Fruit fly (Drosophila melanogaster) whole organism: ENCODE data around the gene RPA2.

ENCODE experiments used
- CG8478 ChIP-seq: fragments of >200 bp; optimal IDR thresholded peaks from 2 replicates; lab custom pipeline; 2018; ENCODE audit warnings: inconsistent platforms
- Dll ChIP-seq: fragments of >200 bp; optimal IDR thresholded peaks from 2 replicates; lab custom pipeline; 2017
- EcR ChIP-seq, 2 experiments: fragments of >200 bp; optimal IDR thresholded peaks; 2 replicates each; lab custom pipeline; 2017; ENCODE audit warnings: missing biosample characterization in 2 of 2, missing genetic modification characterization in 2 of 2, missing genetic modification reagents in 2 of 2
- pan ChIP-seq: fragments of >200 bp; optimal IDR thresholded peaks from 2 replicates; lab custom pipeline; 2017
- psq ChIP-seq: fragments of >200 bp; optimal IDR thresholded peaks from 2 replicates; lab custom pipeline; 2017
- usp ChIP-seq: fragments of >200 bp; optimal IDR thresholded peaks from 2 replicates; lab custom pipeline; 2017; ENCODE audit warnings: missing biosample characterization, missing genetic modification characterization, mixed read lengths

The RPA2 gene

DNA sequence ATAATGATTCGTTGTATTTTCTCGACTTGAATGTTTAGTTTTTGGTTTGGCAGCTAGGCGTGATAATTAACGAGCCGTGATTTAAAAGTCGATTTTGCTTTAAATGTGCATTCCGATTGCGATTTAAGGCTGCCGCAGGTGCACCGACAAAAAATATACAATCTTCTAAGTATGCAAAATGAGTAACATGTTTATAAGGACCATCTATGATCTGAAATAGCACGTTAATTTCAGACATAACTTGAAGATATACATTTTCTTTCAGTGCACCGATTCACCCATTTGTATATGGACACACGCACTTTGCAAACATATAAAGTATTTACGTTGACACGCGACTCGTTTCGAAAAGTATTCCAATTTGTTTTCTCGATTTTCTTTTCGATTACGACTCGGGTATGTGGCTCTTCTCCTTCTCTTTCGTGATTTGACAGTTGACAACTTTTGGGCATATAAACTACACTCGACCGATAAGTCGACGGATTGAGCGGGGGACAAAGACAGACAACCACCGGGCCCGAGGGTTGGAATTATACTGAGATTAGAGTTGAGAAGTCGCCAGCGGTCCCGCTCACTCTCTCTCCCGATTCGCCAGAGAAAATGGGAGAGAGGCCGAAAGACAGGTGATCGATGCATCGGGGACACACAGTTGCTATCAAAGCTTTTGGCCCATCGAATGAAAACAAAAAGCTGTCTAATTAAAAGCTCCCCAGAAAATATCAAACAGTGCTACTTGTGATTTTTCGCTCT is 35.9 kb downstream of the RPA2 start:
- TF ChIP-seq psq (lab: Kevin White, UChicago), result no peak

DNA sequence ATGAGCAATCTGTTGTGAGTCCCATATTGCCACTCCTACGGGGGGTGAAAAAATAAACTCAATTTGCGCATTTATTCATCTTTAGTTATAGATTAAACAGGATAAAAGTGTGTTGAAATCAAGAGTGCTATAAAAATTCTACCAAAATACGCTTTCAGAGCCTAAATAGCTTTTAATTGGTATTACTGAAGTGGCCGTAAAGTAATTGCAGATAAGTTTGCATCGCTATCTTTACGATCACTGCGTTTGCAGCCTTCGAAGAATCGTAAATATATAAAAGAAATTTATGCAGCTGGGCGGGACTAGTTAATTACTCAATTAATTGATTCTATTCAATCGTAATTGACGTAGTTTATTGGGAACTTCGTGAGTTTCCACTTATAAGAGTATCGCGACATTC is 38.7 kb downstream of the RPA2 start:
- TF ChIP-seq Dll (lab: Kevin White, UChicago) (no peak), pan (lab: Kevin White, UChicago) (no peak), CG8478 (lab: Kevin White, UChicago) (no peak), EcR (GFP tag; optimal IDR thresholded peaks at IDR 0.05; lab: Kevin White, UChicago) (no peak), usp (GFP tag; lab: Kevin White, UChicago) (no peak), psq (lab: Kevin White, UChicago) (no peak)

DNA sequence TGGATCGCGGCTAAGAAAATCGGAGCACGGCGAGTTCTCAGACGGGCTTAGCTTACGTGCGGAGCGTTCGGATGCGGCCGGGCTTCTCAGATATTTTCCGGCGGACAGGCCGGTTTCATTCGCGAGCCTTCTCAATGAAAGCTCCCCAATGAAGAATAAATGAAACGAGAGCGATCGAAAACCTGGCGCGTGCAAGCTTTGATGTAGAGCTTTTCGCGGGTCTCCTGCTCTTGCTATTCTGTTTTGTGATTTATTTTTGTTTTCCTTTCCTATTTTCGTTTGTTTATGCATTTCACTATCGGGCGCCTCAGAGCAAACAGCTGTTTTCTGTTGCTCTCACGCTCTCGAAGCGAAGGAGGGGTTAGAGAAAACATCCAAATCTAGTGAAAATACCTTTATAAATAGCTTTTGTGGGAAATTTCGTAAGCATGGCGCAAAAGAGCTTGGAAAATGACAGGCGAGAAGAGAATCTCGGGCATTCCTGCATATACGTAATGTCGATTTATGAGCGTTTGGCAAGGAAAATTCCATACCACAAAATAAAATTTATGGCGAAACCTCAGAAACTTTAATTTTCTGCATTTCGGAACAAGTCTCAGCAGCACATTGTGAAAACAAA is 39.9 kb downstream of the RPA2 start:
- TF ChIP-seq Dll (lab: Kevin White, UChicago) (no peak), psq (lab: Kevin White, UChicago) (no peak), EcR (GFP tag; optimal IDR thresholded peaks at IDR 0.05; lab: Kevin White, UChicago) (no peak), CG8478 (lab: Kevin White, UChicago) (no peak), pan (lab: Kevin White, UChicago) (no peak), usp (GFP tag; lab: Kevin White, UChicago) (no peak)

DNA sequence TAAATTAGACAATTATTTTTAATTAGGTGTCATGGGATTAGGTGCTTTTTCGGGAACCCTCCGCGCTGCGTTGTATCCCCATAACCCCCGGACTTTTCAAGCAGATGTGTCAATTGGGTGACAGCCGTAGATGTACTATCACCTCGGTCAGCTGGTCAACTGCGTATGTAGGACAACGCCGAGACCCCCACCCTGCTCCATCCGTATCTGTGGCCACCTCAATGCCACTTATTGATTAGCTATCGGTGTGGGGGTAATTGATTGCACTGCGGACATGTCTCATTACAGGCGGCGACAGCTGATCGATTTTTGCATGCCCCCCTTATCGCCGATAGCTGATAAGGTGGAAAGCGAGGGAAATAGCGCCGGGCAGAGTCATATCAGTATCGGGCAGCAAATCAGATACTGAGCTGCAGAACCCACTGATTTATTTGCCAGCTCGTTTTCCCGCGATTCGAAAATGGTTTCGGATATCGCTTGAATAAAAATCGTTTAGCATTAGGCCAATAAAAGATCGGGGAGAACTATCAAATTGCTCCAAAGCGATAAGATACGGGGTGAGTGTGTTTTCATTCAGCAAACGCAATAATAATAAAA is 42.2 kb downstream of the RPA2 start:
- TF ChIP-seq psq (lab: Kevin White, UChicago), result no peak
- TF ChIP-seq Dll (lab: Kevin White, UChicago), result no peak
- no peak for TF ChIP-seq EcR (GFP tag; optimal IDR thresholded peaks at IDR 0.05; lab: Kevin White, UChicago)
- TF ChIP-seq usp (GFP tag; lab: Kevin White, UChicago), result no peak
- TF ChIP-seq pan (lab: Kevin White, UChicago), result no peak
- no peak for TF ChIP-seq CG8478 (lab: Kevin White, UChicago)

DNA sequence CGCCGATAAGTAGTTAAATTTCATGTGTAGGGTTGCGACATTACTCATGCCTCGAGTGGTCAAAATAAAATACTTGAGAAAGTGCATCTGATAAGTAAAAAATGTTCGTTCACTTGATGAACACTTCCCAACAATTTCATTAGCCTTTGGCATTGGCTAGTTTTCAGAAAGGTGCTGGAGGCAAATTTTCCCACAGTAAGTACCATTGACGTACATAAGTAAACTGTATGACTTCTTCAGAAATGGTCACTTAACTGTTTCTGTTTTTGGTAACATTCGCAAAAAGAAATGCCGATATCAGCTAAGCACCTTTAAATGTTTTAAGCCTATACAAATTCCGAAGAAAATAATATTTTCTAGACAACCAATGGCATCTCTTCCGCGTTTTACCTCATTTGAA is 42.9 kb downstream of the RPA2 start:
- TF ChIP-seq pan (lab: Kevin White, UChicago) (no peak), usp (GFP tag; lab: Kevin White, UChicago) (no peak), Dll (lab: Kevin White, UChicago) (no peak), CG8478 (lab: Kevin White, UChicago) (no peak), EcR (GFP tag; optimal IDR thresholded peaks at IDR 0.05; lab: Kevin White, UChicago) (no peak), psq (lab: Kevin White, UChicago) (no peak)

DNA sequence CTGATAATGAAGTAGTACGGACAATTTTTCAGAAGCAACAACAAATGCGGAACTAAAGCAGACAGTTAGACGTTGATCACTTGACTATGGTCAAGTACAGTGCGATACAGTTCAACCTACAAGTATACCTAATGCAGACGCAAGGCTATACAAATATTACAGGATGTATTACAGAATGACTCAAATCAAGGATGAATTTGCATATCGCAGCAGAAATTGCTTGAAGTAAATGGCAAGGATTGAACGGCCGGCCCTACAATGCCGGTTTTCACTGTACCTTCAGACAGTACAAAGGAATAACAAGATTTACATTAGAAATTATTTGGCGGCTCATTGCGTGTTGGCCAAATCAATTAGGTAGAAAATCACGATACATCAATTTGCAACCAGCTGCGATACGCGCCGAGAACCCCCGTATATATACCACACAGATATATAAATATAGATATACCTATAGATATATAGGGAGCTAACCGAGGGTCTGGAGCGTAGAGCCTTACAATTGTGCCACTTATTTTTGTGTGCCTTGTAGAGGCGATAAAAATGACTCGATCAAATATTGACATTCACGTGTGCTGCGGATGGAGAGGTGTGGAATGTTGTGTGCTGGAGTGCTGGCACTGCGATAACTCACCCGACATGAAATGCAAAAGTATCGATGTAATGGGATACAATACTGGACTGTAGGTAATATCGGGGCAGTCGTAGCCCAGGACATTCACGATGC is 44.4 kb downstream of the RPA2 start:
- TF ChIP-seq psq (lab: Kevin White, UChicago) (no peak), Dll (lab: Kevin White, UChicago) (no peak), usp (GFP tag; lab: Kevin White, UChicago) (no peak), CG8478 (lab: Kevin White, UChicago) (no peak), EcR (GFP tag; optimal IDR thresholded peaks at IDR 0.05; lab: Kevin White, UChicago) (no peak), pan (lab: Kevin White, UChicago) (no peak)

DNA sequence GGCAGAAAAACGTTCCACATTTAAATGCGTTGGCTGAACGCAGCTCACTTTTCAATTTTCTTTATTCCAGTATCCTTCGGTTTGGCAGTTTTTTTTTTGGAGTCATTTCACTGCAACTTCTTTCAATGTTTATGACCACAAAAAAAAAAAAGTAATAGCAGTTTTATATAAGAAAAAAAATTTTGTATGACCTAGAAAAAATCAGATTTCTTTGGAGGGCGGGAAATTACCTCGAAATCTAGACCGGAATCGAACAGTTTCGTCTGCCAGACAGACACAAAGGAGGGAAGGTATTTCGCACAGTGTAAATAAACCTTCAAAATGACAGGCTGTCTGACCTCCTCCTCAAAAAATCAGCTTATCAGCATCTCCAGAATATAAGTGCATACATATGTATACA is 45.5 kb downstream of the RPA2 start:
- TF ChIP-seq EcR (GFP tag; optimal IDR thresholded peaks at IDR 0.05; lab: Kevin White, UChicago), result no peak
- TF ChIP-seq CG8478 (lab: Kevin White, UChicago), result no peak
- TF ChIP-seq usp (GFP tag; lab: Kevin White, UChicago), result no peak
- TF ChIP-seq pan (lab: Kevin White, UChicago), result no peak
- TF ChIP-seq Dll (lab: Kevin White, UChicago), result no peak
- no peak for TF ChIP-seq psq (lab: Kevin White, UChicago)

DNA sequence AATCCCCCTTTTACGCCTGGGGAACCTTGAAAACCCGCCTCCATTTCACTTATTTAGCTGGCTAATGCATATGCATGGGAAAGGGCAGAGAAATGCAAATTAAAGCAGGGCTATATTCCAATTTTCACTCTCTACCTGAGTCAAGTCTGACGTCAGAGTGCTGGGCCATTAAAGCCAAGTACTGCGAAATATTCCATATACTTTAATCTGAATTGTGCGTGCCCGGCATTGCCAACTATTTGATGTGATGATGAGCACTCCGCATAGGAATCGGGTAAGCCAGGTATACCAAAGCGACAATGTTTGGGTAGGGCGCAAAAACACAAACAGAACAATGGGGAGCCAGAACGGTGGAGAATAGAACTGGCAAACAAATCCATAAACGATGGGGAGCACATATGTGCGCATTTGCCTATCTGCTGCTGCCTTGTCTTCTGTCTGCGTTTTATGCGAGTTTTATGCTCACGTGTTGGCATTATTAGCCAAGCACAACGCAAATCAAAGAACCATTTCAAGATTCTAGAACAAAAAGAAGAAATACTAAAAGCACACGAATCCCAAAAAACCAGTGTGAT is 46.3 kb downstream of the RPA2 start:
- no peak for TF ChIP-seq EcR (GFP tag; optimal IDR thresholded peaks at IDR 0.05; lab: Kevin White, UChicago)
- no peak for TF ChIP-seq pan (lab: Kevin White, UChicago)
- no peak for TF ChIP-seq usp (GFP tag; lab: Kevin White, UChicago)
- no peak for TF ChIP-seq Dll (lab: Kevin White, UChicago)
- TF ChIP-seq CG8478 (lab: Kevin White, UChicago), result no peak

DNA sequence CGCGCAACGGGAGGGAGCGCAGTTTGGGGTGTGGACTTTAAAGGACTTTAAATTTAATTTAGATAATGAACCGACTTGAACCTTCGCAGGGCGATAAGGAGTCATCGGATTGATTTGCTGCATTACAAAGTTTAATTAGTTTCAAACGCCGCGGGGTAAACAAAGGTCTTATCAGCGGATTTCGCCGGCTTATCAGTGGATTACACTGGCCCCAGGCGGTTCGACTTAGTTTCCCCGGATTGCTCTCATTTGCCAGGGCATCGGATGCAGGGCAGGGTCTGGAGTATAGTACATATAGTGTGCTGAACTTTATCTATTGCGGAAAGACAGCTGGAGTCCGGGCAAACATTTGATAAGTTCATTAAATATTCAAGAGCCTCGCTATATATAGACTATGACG is 47.5 kb downstream of the RPA2 start:
- no peak for TF ChIP-seq Dll (lab: Kevin White, UChicago)
- no peak for TF ChIP-seq usp (GFP tag; lab: Kevin White, UChicago)
- TF ChIP-seq psq (lab: Kevin White, UChicago), result no peak
- no peak for TF ChIP-seq CG8478 (lab: Kevin White, UChicago)
- no peak for TF ChIP-seq pan (lab: Kevin White, UChicago)
- TF ChIP-seq EcR (GFP tag; optimal IDR thresholded peaks at IDR 0.05; lab: Kevin White, UChicago), result no peak

DNA sequence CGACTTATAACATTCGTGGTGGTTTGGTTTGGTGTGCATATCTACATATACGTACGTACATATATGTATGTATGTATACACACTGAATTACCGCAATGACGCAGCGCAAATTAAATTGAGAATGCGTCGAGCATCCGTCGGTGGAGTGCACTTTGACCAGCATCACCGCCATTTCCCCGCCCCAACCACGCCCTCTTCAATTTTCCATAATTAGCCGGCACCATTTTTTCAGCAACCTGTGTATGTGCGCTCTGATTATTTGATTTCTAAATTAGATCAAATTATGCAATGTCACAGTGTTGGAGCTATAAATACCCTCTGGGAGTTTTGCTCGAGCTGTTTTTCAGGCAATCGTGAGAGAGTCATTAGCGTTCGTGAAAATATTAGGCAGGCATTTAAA is 47.9 kb downstream of the RPA2 start:
- no peak for TF ChIP-seq pan (lab: Kevin White, UChicago)
